Fruit fly (Drosophila melanogaster) S2 (cell line): Measurements from ENCODE around the gene Rpn9.

Experiments used
- CG8478 ChIP-seq: fragments of >200 bp; optimal IDR thresholded peaks from 2 replicates; lab custom pipeline; 2018
- CTCF ChIP-seq, 2 experiments: fragments of >200 bp; optimal IDR thresholded peaks; 2 replicates each; lab custom pipeline; 2018

DNA sequence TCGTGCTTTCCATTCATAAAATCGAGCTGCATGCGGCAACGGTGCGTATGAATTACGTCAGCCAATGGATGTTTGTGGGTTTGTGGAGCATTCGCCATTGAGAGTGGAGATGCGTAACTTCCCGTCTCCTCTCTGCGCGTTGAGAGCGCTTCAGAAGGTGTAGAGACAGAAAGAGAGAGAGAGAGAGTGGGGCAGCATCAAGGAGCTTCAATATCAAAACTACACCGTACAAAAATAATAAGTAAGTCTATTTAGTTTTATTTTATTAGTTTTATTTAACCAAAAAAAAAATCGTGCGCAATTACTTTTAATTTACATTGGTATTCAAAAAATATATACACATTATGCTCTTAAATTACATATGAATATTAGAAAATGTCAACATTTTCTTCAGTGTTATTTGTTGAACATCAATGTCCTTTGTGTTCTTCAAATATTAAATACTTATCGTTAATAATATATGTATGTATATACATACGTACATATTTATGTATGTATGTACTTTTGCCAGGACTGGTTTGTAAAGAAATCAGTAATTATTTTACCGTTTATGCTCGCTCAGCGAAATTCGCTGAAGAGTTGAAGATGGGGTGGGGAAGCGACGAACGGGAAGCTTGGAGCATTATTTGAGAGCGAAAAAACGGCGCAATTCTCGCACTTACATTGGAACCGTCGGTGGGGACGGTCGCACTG is 10.4 kb downstream of the Rpn9 start, which contains the start of gene CG10365:
- no peak for TF ChIP-seq CG8478 (lab: Kevin White, UChicago)
- TF ChIP-seq CTCF (optimal IDR thresholded peaks at IDR 0.05; lab: Kevin White, UChicago), result no peak
